Fruit fly (Drosophila melanogaster) S2 (cell line): ENCODE data around the gene CG7573.

ENCODE experiments used
- CG8478 ChIP-seq: fragments of >200 bp; optimal IDR thresholded peaks from 2 replicates; lab custom pipeline; 2018
- CTCF ChIP-seq, 2 experiments: fragments of >200 bp; optimal IDR thresholded peaks; 2 replicates each; lab custom pipeline; 2018

DNA sequence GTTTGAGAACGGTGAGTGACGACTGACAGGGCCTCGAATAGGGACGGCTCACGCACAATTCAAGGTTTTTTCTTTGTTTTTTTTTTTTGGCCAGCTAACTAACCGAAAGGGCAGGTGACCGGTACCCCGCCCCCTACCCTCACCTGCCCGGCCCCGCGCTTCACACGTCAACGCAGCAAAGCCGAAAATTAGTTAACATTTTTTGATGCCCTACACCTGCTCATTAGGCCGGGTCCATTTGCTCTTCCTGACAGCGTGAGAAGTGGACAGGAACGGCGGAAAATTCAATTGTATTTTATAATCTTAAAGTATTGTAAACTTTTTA, 4.6 kb upstream of the CG7573 start:
- TF ChIP-seq CTCF (optimal IDR thresholded peaks at IDR 0.05; lab: Kevin White, UChicago), result no peak
- no peak for TF ChIP-seq CG8478 (lab: Kevin White, UChicago)
